Worm (Caenorhabditis elegans): ENCODE results near the gene ZK512.10.

- TF ChIP-seq unc-62 (GFP tag; optimal IDR thresholded peaks at IDR 0.05) (no peak), ztf-11 (tag; optimal IDR thresholded peaks at IDR 0.05) (no peak), nhr-237 (tag; optimal IDR thresholded peaks at IDR 0.05) (no peak), unc-39 (tag; optimal IDR thresholded peaks at IDR 0.05) (no peak)
Measured at ce11 chrIII:9145765-9146164, 15.1 kb downstream of the ZK512.10 start, which contains the start of gene ZK512.8.
